Worm (Caenorhabditis elegans): ENCODE data around the gene C16D2.3.

DNA sequence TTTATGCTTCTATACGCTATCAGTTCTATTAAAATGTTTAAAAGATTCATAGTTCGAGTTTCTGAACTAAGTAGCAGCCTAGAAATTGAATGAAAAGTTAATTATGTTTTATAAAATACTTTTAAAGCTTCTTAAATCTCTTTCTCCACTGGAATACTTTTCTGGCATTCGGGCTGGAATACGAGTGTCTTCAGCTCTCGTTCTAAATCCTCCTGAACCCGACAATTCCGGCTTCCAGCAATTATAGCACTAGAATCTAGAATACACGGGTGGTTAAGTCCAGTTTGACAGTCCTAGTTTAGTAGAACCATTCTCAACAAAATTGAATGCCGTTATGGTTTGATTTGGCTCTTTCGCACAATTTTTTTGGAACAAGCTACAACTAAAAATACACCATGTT lies 5.6 kb upstream of the C16D2.3 start:
- TF ChIP-seq pha-4 (GFP tag; IDR thresholded peaks at IDR 0.05) (no peak), pha-4 (tag; optimal IDR thresholded peaks at IDR 0.05) (no peak), fkh-10 (GFP tag; optimal IDR thresholded peaks at IDR 0.05) (no peak), dmd-6 (GFP tag; IDR thresholded peaks at IDR 0.05) (no peak), zfp-3 (GFP tag; conservative IDR thresholded peaks at IDR 0.05) (no peak), unc-62 (GFP tag; optimal IDR thresholded peaks at IDR 0.05 in 1 of 2) (no peak), unc-62 (tag; optimal IDR thresholded peaks at IDR 0.05) (no peak), R02D3.7 (tag; optimal IDR thresholded peaks at IDR 0.05) (no peak), unc-39 (tag; optimal IDR thresholded peaks at IDR 0.05) (no peak), zag-1 (tag; optimal IDR thresholded peaks at IDR 0.05) (no peak), lin-13 (GFP tag; optimal IDR thresholded peaks at IDR 0.05) (no peak)
